Worm (Caenorhabditis elegans): ENCODE measurements around the gene K09C8.8.

DNA sequence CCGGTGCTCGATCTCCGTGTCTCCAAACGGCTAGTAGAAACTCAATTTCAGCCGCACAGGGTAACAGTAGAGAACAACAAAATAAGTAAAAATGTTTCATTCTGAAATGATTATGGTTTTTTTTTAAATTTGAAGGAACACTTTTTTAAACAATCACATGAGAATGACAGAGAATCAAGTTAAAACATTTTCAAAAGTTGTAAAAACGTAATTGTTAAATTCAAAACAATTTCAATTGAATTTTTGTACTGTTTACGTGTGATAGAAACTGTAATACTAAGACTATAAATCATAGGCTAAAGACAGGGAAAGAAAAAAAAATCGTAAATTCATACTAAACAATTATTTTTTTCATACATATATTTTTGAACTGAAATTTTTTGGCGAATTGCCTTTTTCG lies 29.5 kb upstream of the K09C8.8 start, which contains the start of gene pho-7:
- TF ChIP-seq Y5F2A.4 (GFP tag; optimal IDR thresholded peaks at IDR 0.05), result no peak
- TF ChIP-seq lin-29 (GFP tag; IDR thresholded peaks at IDR 0.05), result no peak
- no peak for TF ChIP-seq hlh-11 (tag; optimal IDR thresholded peaks at IDR 0.05)
- no peak for TF ChIP-seq nhr-237 (tag; optimal IDR thresholded peaks at IDR 0.05)
- TF ChIP-seq ama-1 (optimal IDR thresholded peaks at IDR 0.05), result no peak
- no peak for TF ChIP-seq dpl-1 (GFP tag; optimal IDR thresholded peaks at IDR 0.05)
- no peak for TF ChIP-seq pqm-1 (tag; optimal IDR thresholded peaks at IDR 0.05)
